Fruit fly (Drosophila melanogaster): ENCODE measurements around the gene Akt.

The Akt gene

DNA sequence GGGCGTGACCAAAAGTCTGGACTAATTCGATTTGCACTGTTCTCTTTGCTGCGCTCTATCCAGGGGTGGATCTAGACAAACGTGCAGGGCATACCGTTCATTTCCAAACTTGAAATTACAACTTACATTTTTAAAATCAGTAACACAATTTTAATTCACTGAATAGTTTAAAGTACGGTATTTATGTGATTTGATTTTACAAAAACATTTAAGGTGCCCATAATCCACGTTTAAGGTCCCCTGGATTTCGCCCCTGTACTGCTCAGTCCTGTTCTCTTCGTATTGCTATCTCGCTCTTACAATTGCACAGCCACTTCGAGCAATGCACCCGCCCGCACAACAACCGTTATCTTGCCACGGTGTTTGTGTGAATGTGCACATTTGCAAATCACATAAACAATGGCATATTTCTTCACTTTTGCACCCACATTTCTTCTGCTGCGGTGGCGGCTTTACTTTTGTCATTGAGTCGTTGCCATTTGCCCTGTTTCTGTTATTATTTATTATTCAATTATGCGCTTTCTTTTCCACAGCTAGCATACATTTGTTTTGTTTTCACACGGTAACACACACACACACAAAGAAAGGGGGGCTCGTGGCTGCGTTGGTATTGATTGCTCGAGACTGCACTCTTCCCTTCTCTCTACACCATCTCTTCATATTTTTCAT lies 1.2 kb upstream of the Akt start (continued):
- peak; percentile 80 for TF ChIP-seq CG16815 (GFP tag; optimal IDR thresholded peaks at IDR 0.05)
- TF ChIP-seq Pdp1 (GFP tag; optimal IDR thresholded peaks at IDR 0.05), result peak; percentile 78
- no peak for TF ChIP-seq CG7963 (GFP tag; IDR thresholded peaks at IDR 0.05; ENCODE audit: partially characterized antibody)
- TF ChIP-seq unpg (GFP tag; optimal IDR thresholded peaks at IDR 0.05), result peak; percentile 85
- peak; percentile 55 for TF ChIP-seq Fer3 (tag; optimal IDR thresholded peaks at IDR 0.05)
- peak; percentile 67 for TF ChIP-seq maf-S (GFP tag; optimal IDR thresholded peaks at IDR 0.05)
- TF ChIP-seq yki (optimal IDR thresholded peaks at IDR 0.05), result no peak
- no peak for TF ChIP-seq ash1 (GFP tag; optimal IDR thresholded peaks at IDR 0.05)
- TF ChIP-seq ftz-f1 (GFP tag; optimal IDR thresholded peaks at IDR 0.05), result no peak
- peak; percentile 70 for TF ChIP-seq tap (tag; optimal IDR thresholded peaks at IDR 0.05)
- peak; percentile 32 for TF ChIP-seq CG3281 (GFP tag; optimal IDR thresholded peaks at IDR 0.05)
- peak; percentile 78 for TF ChIP-seq vvl (GFP tag; IDR thresholded peaks at IDR 0.05)
- peak; percentile 35 for TF ChIP-seq Myb (GFP tag; optimal IDR thresholded peaks at IDR 0.05)
- no peak for TF ChIP-seq bowl (GFP tag; IDR thresholded peaks at IDR 0.05)
- peak; percentile 63 for TF ChIP-seq gcm (GFP tag; optimal IDR thresholded peaks at IDR 0.05)
- TF ChIP-seq NC2β (GFP tag; optimal IDR thresholded peaks at IDR 0.05), result peak; percentile 70
- no peak for TF ChIP-seq pan (optimal IDR thresholded peaks at IDR 0.05)
- TF ChIP-seq pan (GFP tag; optimal IDR thresholded peaks at IDR 0.05 in 1 of 2, IDR thresholded peaks at IDR 0.05 in 1 of 2), result peak in 1 of 2 experiments; percentile 75
- TF ChIP-seq NfI (GFP tag; optimal IDR thresholded peaks at IDR 0.05), result peak; percentile 52
- TF ChIP-seq CG10565 (GFP tag; optimal IDR thresholded peaks at IDR 0.05), result peak; percentile 42
- TF ChIP-seq CG4854 (GFP tag; optimal IDR thresholded peaks at IDR 0.05), result peak; percentile 13
- TF ChIP-seq Asciz (GFP tag; optimal IDR thresholded peaks at IDR 0.05), result peak; percentile 53
- peak; percentile 5 for TF ChIP-seq grn (GFP tag; optimal IDR thresholded peaks at IDR 0.05)
- peak; percentile 8 for TF ChIP-seq Dip3 (GFP tag; optimal IDR thresholded peaks at IDR 0.05)
- TF ChIP-seq CG11695 (GFP tag; IDR thresholded peaks at IDR 0.05), result peak; percentile 81
- TF ChIP-seq D19B (GFP tag; optimal IDR thresholded peaks at IDR 0.05), result no peak
- peak; percentile 74 for TF ChIP-seq trem (tag; optimal IDR thresholded peaks at IDR 0.05)
- TF ChIP-seq pho (GFP tag; optimal IDR thresholded peaks at IDR 0.05), result no peak
- TF ChIP-seq schlank (tag; optimal IDR thresholded peaks at IDR 0.05), result no peak
- TF ChIP-seq kni (GFP tag; optimal IDR thresholded peaks at IDR 0.05), result no peak
- TF ChIP-seq CG2889 (GFP tag; IDR thresholded peaks at IDR 0.05), result no peak
- TF ChIP-seq ro (GFP tag; IDR thresholded peaks at IDR 0.05), result peak; percentile 50; the same call in 1 of the 2 replicates
- TF ChIP-seq amos (GFP tag; IDR thresholded peaks at IDR 0.05; ENCODE audit: partially characterized antibody), result peak; percentile 60
- peak; percentile 31 for TF ChIP-seq CG10274 (GFP tag; optimal IDR thresholded peaks at IDR 0.05)
- peak; percentile 57 for TF ChIP-seq CG14050 (GFP tag; IDR thresholded peaks at IDR 0.05)
- TF ChIP-seq kah (GFP tag; optimal IDR thresholded peaks at IDR 0.05), result peak; percentile 28
- no peak for TF ChIP-seq Dref (GFP tag; IDR thresholded peaks at IDR 0.05)
- TF ChIP-seq ac (GFP tag; optimal IDR thresholded peaks at IDR 0.05), result peak; percentile 60
- TF ChIP-seq da (GFP tag; optimal IDR thresholded peaks at IDR 0.05), result no peak
- peak; percentile 77 for TF ChIP-seq HLH3B (GFP tag; IDR thresholded peaks at IDR 0.05)
- peak; percentile 82 for TF ChIP-seq Camta (GFP tag; optimal IDR thresholded peaks at IDR 0.05)
- TF ChIP-seq scrt (GFP tag; optimal IDR thresholded peaks at IDR 0.05), result peak; percentile 32
- no peak for TF ChIP-seq pita (GFP tag; optimal IDR thresholded peaks at IDR 0.05)
- peak; percentile 31 for TF ChIP-seq her (GFP tag; optimal IDR thresholded peaks at IDR 0.05)
- peak; percentile 56 for TF ChIP-seq CG18619 (GFP tag; optimal IDR thresholded peaks at IDR 0.05)
- peak; percentile 80 for TF ChIP-seq CG4730 (GFP tag; IDR thresholded peaks at IDR 0.05)
- TF ChIP-seq kay (GFP tag; optimal IDR thresholded peaks at IDR 0.05), result peak; percentile 33
- peak; percentile 79 for TF ChIP-seq CG12391 (tag; optimal IDR thresholded peaks at IDR 0.05)
- TF ChIP-seq btn (GFP tag; optimal IDR thresholded peaks at IDR 0.05), result peak; percentile 79
- TF ChIP-seq phol (tag; optimal IDR thresholded peaks at IDR 0.05), result peak; percentile 88
